Worm (Caenorhabditis elegans): ENCODE data around the gene nhr-31.

nhr-31 gene

ce11 chrIV:8062359-8062758, 33.0 kb upstream of the nhr-31 start, which contains the start of gene sax-7:
Gene sax-7, plus strand, starts transcription at chrIV:8062659.
- TF ChIP-seq F33H1.4 (GFP tag; IDR thresholded peaks at IDR 0.05) (no peak), ccch-3 (GFP tag; optimal IDR thresholded peaks at IDR 0.05) (no peak), mes-4 (tag; optimal IDR thresholded peaks at IDR 0.05) (no peak), ZK185.1 (tag; optimal IDR thresholded peaks at IDR 0.05; ENCODE audit: poor library complexity, severe bottlenecking) (no peak), lsy-27 (tag; optimal IDR thresholded peaks at IDR 0.05; ENCODE audit: borderline replicate concordance, insufficient read depth) (no peak), ama-1 (optimal IDR thresholded peaks at IDR 0.05) (no peak), ama-1 (GFP tag; optimal IDR thresholded peaks at IDR 0.05) (no peak), sea-2 (GFP tag; IDR thresholded peaks at IDR 0.05) (no peak), ceh-100 (GFP tag; IDR thresholded peaks at IDR 0.05) (no peak), madf-3 (GFP tag; IDR thresholded peaks at IDR 0.05) (no peak), lin-40 (tag; optimal IDR thresholded peaks at IDR 0.05) (no peak), lin-54 (GFP tag; optimal IDR thresholded peaks at IDR 0.05) (no peak)

- TF ChIP-seq let-526 (GFP tag; IDR thresholded peaks at IDR 0.05) (no peak), D2030.7 (GFP tag; IDR thresholded peaks at IDR 0.05) (peak; percentile 72), let-607 (tag; optimal IDR thresholded peaks at IDR 0.05) (no peak), efl-1 (GFP tag; optimal IDR thresholded peaks at IDR 0.05) (peak; percentile 86), rcor-1 (GFP tag; IDR thresholded peaks at IDR 0.05) (peak; percentile 42; the same call in 1 of the 2 replicates), lag-1 (GFP tag; IDR thresholded peaks at IDR 0.05) (no peak), nhr-179 (tag; optimal IDR thresholded peaks at IDR 0.05) (no peak), lsl-1 (GFP tag; optimal IDR thresholded peaks at IDR 0.05) (peak; percentile 92), ztf-22 (GFP tag; optimal IDR thresholded peaks at IDR 0.05) (no peak), F23B12.7 (tag; optimal IDR thresholded peaks at IDR 0.05; ENCODE audit: insufficient read depth) (peak; percentile 5), dpl-1 (GFP tag; optimal IDR thresholded peaks at IDR 0.05) (peak; percentile 55), snpc-1.3 (tag; optimal IDR thresholded peaks at IDR 0.05; ENCODE audit: insufficient read depth) (peak; percentile 6), attf-3 (GFP tag; conservative IDR thresholded peaks at IDR 0.05) (no peak), xnd-1 (tag; optimal IDR thresholded peaks at IDR 0.05) (peak; percentile 85), ceh-91 (GFP tag; IDR thresholded peaks at IDR 0.05) (peak; percentile 78), hlh-12 (tag; optimal IDR thresholded peaks at IDR 0.05) (no peak), tbx-9 (tag; optimal IDR thresholded peaks at IDR 0.05; ENCODE audit: borderline replicate concordance) (no peak), F33H1.4 (GFP tag; IDR thresholded peaks at IDR 0.05) (peak; percentile 94), rpc-1 (optimal IDR thresholded peaks at IDR 0.05) (no peak), rpc-1 (tag; optimal IDR thresholded peaks at IDR 0.05) (no peak), madf-8 (GFP tag; conservative IDR thresholded peaks at IDR 0.05) (peak; percentile 93), ztf-18 (tag; optimal IDR thresholded peaks at IDR 0.05) (no peak), Y53G8AR.9 (GFP tag; conservative IDR thresholded peaks at IDR 0.05) (no peak), snpc-3.4 (tag; optimal IDR thresholded peaks at IDR 0.05) (peak; percentile 60)
Observed at ce11 chrIV:8061267-8061666, 32.0 kb upstream of the nhr-31 start.

ce11 chrIV:8053955-8054354, 24.6 kb upstream of the nhr-31 start:
- TF ChIP-seq C17E4.6 (GFP tag; IDR thresholded peaks at IDR 0.05) (no peak), F22D6.2 (tag; optimal IDR thresholded peaks at IDR 0.05) (no peak), madf-8 (GFP tag; conservative IDR thresholded peaks at IDR 0.05) (no peak), hmg-1.2 (GFP tag; IDR thresholded peaks at IDR 0.05) (no peak)

Measured in whole organism, young adult.